Worm (Caenorhabditis elegans) whole organism, L3 larva: ENCODE measurements around the gene F33G12.3.
A peak's percentile ranks its signal among the peaks of the same experiment; 100 is the strongest.

ENCODE experiments used
- R02D3.7 ChIP-seq: fragments of 150-350 bp; optimal IDR thresholded peaks from 2 replicates; lab custom pipeline; 2014; ENCODE audit warnings: missing biosample characterization, missing genetic modification characterization
- ZK546.5 ChIP-seq: sonication (generic microtip); optimal IDR thresholded peaks from 2 replicates; lab custom pipeline; 2017; ENCODE audit warnings: missing biosample characterization, missing genetic modification characterization
- ceh-16 ChIP-seq: sonication (generic microtip); optimal IDR thresholded peaks from 2 replicates; lab custom pipeline; 2017; ENCODE audit warnings: missing biosample characterization, missing genetic modification characterization
- ceh-28 ChIP-seq: fragments of 150-350 bp; optimal IDR thresholded peaks from 2 replicates; lab custom pipeline; 2014; ENCODE audit warnings: missing biosample characterization, missing genetic modification reagents, missing genetic modification characterization
- ceh-9 ChIP-seq: sonication (generic microtip); optimal IDR thresholded peaks from 2 replicates; lab custom pipeline; 2018; ENCODE audit warnings: missing biosample characterization, missing genetic modification characterization
- daf-12 ChIP-seq: fragments of 150-350 bp; optimal IDR thresholded peaks from 2 replicates; lab custom pipeline; 2014; ENCODE audit warnings: missing biosample characterization, missing genetic modification reagents, missing genetic modification characterization
- egl-5 ChIP-seq: fragments of 150-350 bp; optimal IDR thresholded peaks from 2 replicates; lab custom pipeline; 2017; ENCODE audit warnings: missing biosample characterization, missing genetic modification reagents, missing genetic modification characterization, inconsistent platforms
- elt-1 ChIP-seq: fragments of 150-350 bp; optimal IDR thresholded peaks from 2 replicates; lab custom pipeline; 2014; ENCODE audit warnings: missing biosample characterization, missing genetic modification characterization
- elt-3 ChIP-seq, 3 experiments: fragments of 150-350 bp in 1 of 3; sonication (generic microtip) in 2 of 3; optimal IDR thresholded peaks; 2 replicates in 2 of 3; 4 replicates in 1 of 3; lab custom pipeline; 2014 to 2017; ENCODE audit warnings: missing biosample characterization in 3 of 3, missing genetic modification characterization in 3 of 3
- eor-1 ChIP-seq, 2 experiments: fragments of 150-350 bp; optimal IDR thresholded peaks; 2 replicates each; lab custom pipeline; 2014 to 2018; ENCODE audit warnings: missing biosample characterization in 2 of 2, missing genetic modification characterization in 2 of 2
- fkh-10 ChIP-seq: sonication (generic microtip); optimal IDR thresholded peaks from 2 replicates; lab custom pipeline; 2017; ENCODE audit warnings: missing biosample characterization, missing genetic modification reagents, missing genetic modification characterization
- hmg-11 ChIP-seq: sonication (generic microtip); optimal IDR thresholded peaks from 2 replicates; lab custom pipeline; 2016; ENCODE audit warnings: missing genetic modification characterization, missing compliant biosample characterization
- jun-1 ChIP-seq: fragments of 150-350 bp; optimal IDR thresholded peaks from 2 replicates; lab custom pipeline; 2014; ENCODE audit warnings: missing biosample characterization, missing genetic modification reagents, missing genetic modification characterization
- lin-15B ChIP-seq: fragments of 150-350 bp; optimal IDR thresholded peaks from 2 replicates; lab custom pipeline; 2014; ENCODE audit warnings: missing biosample characterization, missing genetic modification characterization
- lin-39 ChIP-seq: fragments of 150-350 bp; optimal IDR thresholded peaks from 2 replicates; lab custom pipeline; 2018; ENCODE audit warnings: missing biosample characterization, missing genetic modification reagents, missing genetic modification characterization
- lsy-12 ChIP-seq: sonication (generic microtip); optimal IDR thresholded peaks from 2 replicates; lab custom pipeline; 2016; ENCODE audit warnings: mild to moderate bottlenecking, missing genetic modification characterization, missing compliant biosample characterization
- mml-1 ChIP-seq: fragments of 150-350 bp; sonication (generic microtip); optimal IDR thresholded peaks from 3 replicates; lab custom pipeline; 2014; ENCODE audit warnings: missing biosample characterization, missing genetic modification characterization
- nfya-1 ChIP-seq: sonication (generic microtip); optimal IDR thresholded peaks from 2 replicates; lab custom pipeline; 2017; ENCODE audit warnings: missing genetic modification characterization, mild to moderate bottlenecking, missing compliant biosample characterization, antibody characterized with exemption, moderate library complexity; ENCODE audit not compliant: insufficient read depth
- nhr-11 ChIP-seq: fragments of 150-350 bp; optimal IDR thresholded peaks from 2 replicates; lab custom pipeline; 2014; ENCODE audit warnings: missing biosample characterization, missing genetic modification characterization
- nhr-12 ChIP-seq: fragments of 150-350 bp; optimal IDR thresholded peaks from 2 replicates; lab custom pipeline; 2014; ENCODE audit warnings: missing biosample characterization, missing genetic modification characterization
- nhr-23 ChIP-seq: fragments of 150-350 bp; optimal IDR thresholded peaks from 2 replicates; lab custom pipeline; 2014; ENCODE audit warnings: missing biosample characterization, missing genetic modification reagents, missing genetic modification characterization
- nhr-25 ChIP-seq: sonication (generic microtip); optimal IDR thresholded peaks from 2 replicates; lab custom pipeline; 2017; ENCODE audit warnings: missing biosample characterization, missing genetic modification characterization
- nhr-28 ChIP-seq: fragments of 150-350 bp; optimal IDR thresholded peaks from 2 replicates; lab custom pipeline; 2014; ENCODE audit warnings: missing biosample characterization, missing genetic modification characterization
- nhr-43 ChIP-seq: sonication (generic microtip); optimal IDR thresholded peaks from 2 replicates; lab custom pipeline; 2016; ENCODE audit warnings: mild to moderate bottlenecking, missing genetic modification characterization, missing compliant biosample characterization; ENCODE audit not compliant: poor library complexity, severe bottlenecking
- nhr-67 ChIP-seq: fragments of 150-350 bp; optimal IDR thresholded peaks from 2 replicates; lab custom pipeline; 2014; ENCODE audit warnings: missing biosample characterization, missing genetic modification characterization
- nhr-76 ChIP-seq: fragments of 150-350 bp; sonication (generic microtip); optimal IDR thresholded peaks from 5 replicates; lab custom pipeline; 2014; ENCODE audit warnings: missing biosample characterization, missing genetic modification characterization
- nhr-77 ChIP-seq: fragments of 150-350 bp; optimal IDR thresholded peaks from 2 replicates; lab custom pipeline; 2014; ENCODE audit warnings: missing biosample characterization, missing genetic modification characterization
- skn-1 ChIP-seq: fragments of 150-350 bp; optimal IDR thresholded peaks from 2 replicates; lab custom pipeline; 2014; ENCODE audit warnings: missing biosample characterization, missing genetic modification characterization
- snpc-4 ChIP-seq: fragments of 150-350 bp; optimal IDR thresholded peaks from 2 replicates; lab custom pipeline; 2014; ENCODE audit warnings: missing biosample characterization, missing genetic modification characterization
- unc-39 ChIP-seq: sonication (generic microtip); optimal IDR thresholded peaks from 4 replicates; lab custom pipeline; 2017; ENCODE audit warnings: missing biosample characterization, missing genetic modification characterization
- unc-62 ChIP-seq: fragments of 150-350 bp; sonication (generic microtip); optimal IDR thresholded peaks from 4 replicates; lab custom pipeline; 2014; ENCODE audit warnings: missing biosample characterization, missing genetic modification reagents, missing genetic modification characterization
- ztf-4 ChIP-seq: fragments of 150-350 bp; optimal IDR thresholded peaks from 2 replicates; lab custom pipeline; 2014; ENCODE audit warnings: missing biosample characterization, missing genetic modification characterization

F33G12.3 gene

DNA sequence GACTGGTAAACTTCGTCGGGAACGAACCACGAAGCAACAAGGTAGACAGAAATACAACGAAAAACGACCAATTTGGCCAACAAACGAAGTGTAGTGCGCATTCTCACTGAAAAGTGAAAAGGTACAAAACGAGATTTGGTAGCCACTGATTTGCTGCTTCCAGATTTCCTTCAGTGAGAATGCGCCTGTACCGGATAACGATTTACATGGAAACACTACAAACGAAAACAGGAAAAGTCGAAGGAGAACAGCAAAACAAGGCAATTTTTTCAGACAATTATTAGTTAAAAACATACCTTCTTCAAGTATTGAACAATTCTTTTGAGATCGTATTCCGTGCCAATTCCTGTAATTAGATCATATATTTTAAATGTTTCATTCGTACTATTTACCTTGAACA is 40.9 kb downstream of the F33G12.3 start, which contains the start of gene pigb-1:
Gene pigb-1 (minus strand): TSS at position 101 of the 400 bp plus-strand sequence.
- TF ChIP-seq egl-5 (tag; lab: Kevin White, UChicago), result no peak
- no peak for TF ChIP-seq ceh-9 (tag; lab: Kevin White, UChicago)
- TF ChIP-seq nfya-1 (tag; lab: Kevin White, UChicago), result no peak
- TF ChIP-seq lin-15B (tag; lab: Kevin White, UChicago), result no peak
- TF ChIP-seq R02D3.7 (tag; lab: Kevin White, UChicago), result no peak
- no peak for TF ChIP-seq nhr-28 (tag; lab: Kevin White, UChicago)
- TF ChIP-seq nhr-43 (tag; lab: Kevin White, UChicago), result no peak
- TF ChIP-seq nhr-25 (tag; lab: Kevin White, UChicago), result no peak
- TF ChIP-seq hmg-11 (tag; lab: Kevin White, UChicago), result no peak

DNA sequence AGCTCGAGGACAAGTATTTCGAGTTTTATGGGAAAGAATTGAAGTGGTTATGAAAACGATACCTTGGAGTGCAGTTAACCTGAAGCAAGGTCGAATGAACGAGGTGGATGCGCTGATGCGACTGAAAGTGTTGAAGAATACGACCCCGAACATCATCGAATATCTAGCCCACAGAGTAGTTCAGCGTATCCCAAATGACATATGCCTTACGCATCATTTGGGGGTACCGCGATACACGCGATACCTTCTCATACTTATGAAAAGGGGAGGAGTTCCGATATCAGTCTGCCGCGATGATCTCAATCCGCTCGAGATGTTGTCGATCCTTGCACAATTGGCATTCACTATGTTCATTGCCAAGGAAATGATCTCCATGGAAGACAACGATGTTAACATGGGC is 44.0 kb downstream of the F33G12.3 start, which contains the start of gene T27F7.12:
Gene T27F7.12 (plus strand): TSS at position 301 of the 400 bp plus-strand sequence.
- no peak for TF ChIP-seq hmg-11 (tag; lab: Kevin White, UChicago)
- no peak for TF ChIP-seq nhr-11 (tag; lab: Kevin White, UChicago)
- TF ChIP-seq nfya-1 (tag; lab: Kevin White, UChicago), result no peak
- no peak for TF ChIP-seq nhr-12 (tag; lab: Kevin White, UChicago)
- no peak for TF ChIP-seq ceh-28 (tag; lab: Kevin White, UChicago)
- TF ChIP-seq nhr-77 (tag; lab: Kevin White, UChicago), result no peak
- TF ChIP-seq nhr-23 (tag; lab: Kevin White, UChicago), result no peak
- TF ChIP-seq R02D3.7 (tag; lab: Kevin White, UChicago), result no peak
- no peak for TF ChIP-seq eor-1 (tag; optimal IDR thresholded peaks at IDR 0.05; lab: Kevin White, UChicago)
- no peak for TF ChIP-seq unc-39 (tag; lab: Kevin White, UChicago)
- TF ChIP-seq skn-1 (tag; lab: Kevin White, UChicago), result no peak
- no peak for TF ChIP-seq egl-5 (tag; lab: Kevin White, UChicago)
- no peak for TF ChIP-seq daf-12
- no peak for TF ChIP-seq nhr-76
- no peak for TF ChIP-seq ceh-16 (tag; lab: Kevin White, UChicago)
- no peak for TF ChIP-seq elt-1 (tag; lab: Kevin White, UChicago)
- TF ChIP-seq mml-1 (tag; lab: Kevin White, UChicago), result no peak

DNA sequence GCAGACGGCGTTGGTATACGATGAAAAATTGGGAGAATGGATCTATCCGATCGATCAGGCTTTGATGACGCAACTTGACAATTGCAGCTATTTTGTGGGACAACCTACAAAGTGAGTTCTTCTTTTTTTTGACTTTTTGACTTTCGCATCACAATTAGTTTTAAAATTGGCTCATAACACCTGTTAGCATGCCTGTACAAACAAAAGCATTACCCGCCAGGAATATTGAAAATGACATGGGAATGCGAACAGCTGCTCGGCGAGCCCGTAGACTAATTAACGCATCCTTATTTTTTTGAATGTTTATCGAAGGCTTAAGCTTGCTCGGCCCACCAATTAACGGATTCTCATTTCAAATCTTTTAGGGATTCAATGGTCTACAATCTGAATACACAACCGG is 46.6 kb downstream of the F33G12.3 start:
- TF ChIP-seq nhr-28 (tag; lab: Kevin White, UChicago), result no peak
- no peak for TF ChIP-seq mml-1 (tag; lab: Kevin White, UChicago)
- TF ChIP-seq egl-5 (tag; lab: Kevin White, UChicago), result no peak
- TF ChIP-seq daf-12, result no peak
- no peak for TF ChIP-seq lsy-12 (tag; lab: Kevin White, UChicago)
- TF ChIP-seq nhr-12 (tag; lab: Kevin White, UChicago), result no peak
- TF ChIP-seq jun-1 (tag; lab: Kevin White, UChicago), result no peak
- TF ChIP-seq ceh-16 (tag; lab: Kevin White, UChicago), result no peak
- TF ChIP-seq fkh-10 (GFP tag; lab: Kevin White, UChicago), result no peak
- TF ChIP-seq skn-1 (tag; lab: Kevin White, UChicago), result no peak
- TF ChIP-seq R02D3.7 (tag; lab: Kevin White, UChicago), result no peak
- no peak for TF ChIP-seq nhr-67 (tag; lab: Kevin White, UChicago)
- TF ChIP-seq nhr-23 (tag; lab: Kevin White, UChicago), result no peak
- TF ChIP-seq snpc-4 (tag; lab: Kevin White, UChicago), result no peak
- no peak for TF ChIP-seq unc-62
- TF ChIP-seq elt-3 (tag; optimal IDR thresholded peaks at IDR 0.05; lab: Kevin White, UChicago), result no peak
- TF ChIP-seq nhr-25 (tag; lab: Kevin White, UChicago), result no peak
- TF ChIP-seq, all 47 proteins: peak for 0

DNA sequence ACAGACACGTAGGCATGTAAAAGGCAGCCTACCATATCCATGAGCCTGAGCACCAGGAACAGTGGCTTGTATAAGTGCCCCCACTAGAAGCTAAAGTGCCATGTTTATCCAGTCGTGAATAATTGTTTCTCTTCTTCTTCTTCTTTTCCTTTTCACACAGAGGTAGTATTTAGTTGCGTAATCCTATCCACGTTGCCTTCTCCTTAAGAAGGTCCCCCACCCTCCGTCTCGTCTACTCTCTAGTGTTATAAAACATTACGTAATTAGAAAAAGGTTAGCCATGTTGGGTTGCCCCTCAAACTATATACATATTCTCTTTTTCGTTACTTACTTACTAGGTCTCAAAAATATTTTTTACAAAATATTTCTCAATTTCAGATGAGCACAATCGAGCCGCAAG is 47.2 kb downstream of the F33G12.3 start:
- TF ChIP-seq nhr-28 (tag; lab: Kevin White, UChicago) (no peak), ztf-4 (tag; lab: Kevin White, UChicago) (no peak), ZK546.5 (tag; lab: Kevin White, UChicago) (no peak)

DNA sequence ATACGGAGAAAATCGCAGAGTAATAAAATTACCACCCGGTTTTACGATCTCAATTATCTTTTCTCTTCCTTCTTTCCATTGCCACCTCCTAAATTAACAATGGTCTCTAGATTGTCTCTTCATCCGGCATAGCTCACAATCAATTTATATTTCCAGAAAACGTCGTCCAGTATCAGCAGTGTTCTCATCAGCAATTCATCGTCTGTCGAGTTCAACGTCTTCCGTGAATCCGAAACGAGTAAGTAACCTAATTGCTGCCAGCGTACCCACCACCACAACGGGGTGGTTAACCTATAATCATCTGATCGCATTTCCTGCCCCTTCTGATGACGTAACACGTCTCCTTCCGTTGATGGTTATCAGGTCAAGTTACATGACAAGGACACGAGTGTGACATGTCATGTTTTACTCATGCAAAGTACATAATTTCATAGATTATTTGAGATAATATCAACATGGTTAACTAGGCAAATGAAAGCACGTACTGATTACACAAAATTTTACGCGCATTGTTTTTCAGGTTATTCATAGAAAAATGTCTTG is 47.8 kb downstream of the F33G12.3 start:
- no peak for TF ChIP-seq eor-1 (tag; optimal IDR thresholded peaks at IDR 0.05; lab: Kevin White, UChicago)
- TF ChIP-seq elt-1 (tag; lab: Kevin White, UChicago), result peak; percentile 65
- no peak for TF ChIP-seq lin-39 (tag; lab: Kevin White, UChicago)
- peak; percentile 74 for TF ChIP-seq nhr-23 (tag; lab: Kevin White, UChicago)
